Worm (Caenorhabditis elegans) whole organism, L4 larva: ENCODE measurements around the gene F09F7.5.

Experiments used
- R02D3.7 ChIP-seq: fragments of 150-350 bp; sonication (generic microtip); optimal IDR thresholded peaks from 3 replicates; lab custom pipeline; 2014; ENCODE audit warnings: missing biosample characterization, missing genetic modification characterization
- T20F7.1 ChIP-seq: fragments of 200-800 bp; sonication (Bioruptor generic); optimal IDR thresholded peaks from 2 replicates; lab custom pipeline; 2018; ENCODE audit warnings: mild to moderate bottlenecking, missing genetic modification characterization, missing compliant biosample characterization
- T26A8.4 ChIP-seq: fragments of 200-800 bp; sonication (Bioruptor generic); IDR thresholded peaks from 2 replicates; pipeline ENCODE4 v1.3.6; 2022; ENCODE audit warnings: missing genetic modification characterization, missing compliant biosample characterization
- Y105C5A.15 ChIP-seq: fragments of 200-800 bp; sonication (Bioruptor generic); IDR thresholded peaks from 2 replicates; pipeline ENCODE4 v1.3.6; 2022; ENCODE audit warnings: missing genetic modification characterization, missing compliant biosample characterization
- Y48G9A.11 ChIP-seq: fragments of 200-800 bp; sonication (Bioruptor generic); IDR thresholded peaks from 2 replicates; pipeline ENCODE4 v1.3.6; 2022; ENCODE audit warnings: missing genetic modification reagents, missing genetic modification characterization, missing compliant biosample characterization
- aha-1 ChIP-seq: fragments of 150-350 bp; peaks from one replicate; lab custom pipeline; 2014; ENCODE audit warnings: missing biosample characterization, missing genetic modification characterization
- aly-2 ChIP-seq: sonication (generic microtip); optimal IDR thresholded peaks from 2 replicates; lab custom pipeline; 2018; ENCODE audit warnings: missing biosample characterization, missing genetic modification characterization
- ama-1 ChIP-seq: fragments of 150-350 bp; optimal IDR thresholded peaks from 2 replicates; lab custom pipeline; 2014; ENCODE audit warnings: inconsistent platforms, mixed read lengths
- ceh-32 ChIP-seq: sonication (generic microtip); optimal IDR thresholded peaks from 2 replicates; lab custom pipeline; 2016; ENCODE audit warnings: mild to moderate bottlenecking, missing genetic modification characterization, missing compliant biosample characterization; ENCODE audit not compliant: poor library complexity
- ceh-62 ChIP-seq: sonication (generic microtip); optimal IDR thresholded peaks from 2 replicates; lab custom pipeline; 2017; ENCODE audit warnings: missing biosample characterization, missing genetic modification characterization
- cey-2 ChIP-seq: sonication (generic microtip); optimal IDR thresholded peaks from 3 replicates; lab custom pipeline; 2017; ENCODE audit warnings: missing genetic modification characterization, mild to moderate bottlenecking, missing compliant biosample characterization, antibody characterized with exemption, borderline replicate concordance; ENCODE audit not compliant: insufficient read depth
- daf-19 ChIP-seq: fragments of 200-800 bp; sonication (Bioruptor generic); conservative IDR thresholded peaks from 2 replicates; pipeline ENCODE4 v1.3.6; 2022; ENCODE audit warnings: missing genetic modification characterization, missing compliant biosample characterization
- dmd-6 ChIP-seq: fragments of 200-800 bp; sonication (Bioruptor generic); IDR thresholded peaks from 2 replicates; pipeline ENCODE4 v1.3.6; 2022; ENCODE audit warnings: missing genetic modification reagents, missing genetic modification characterization, missing compliant biosample characterization
- dpl-1 ChIP-seq: fragments of 150-350 bp; optimal IDR thresholded peaks from 2 replicates; lab custom pipeline; 2014; ENCODE audit warnings: missing biosample characterization, missing genetic modification reagents, missing genetic modification characterization
- dve-1 ChIP-seq: sonication (generic microtip); optimal IDR thresholded peaks from 2 replicates; lab custom pipeline; 2017; ENCODE audit warnings: antibody characterized with exemption, mild to moderate bottlenecking, missing genetic modification characterization, missing compliant biosample characterization; ENCODE audit not compliant: insufficient read depth
- egl-43 ChIP-seq: fragments of 200-800 bp; sonication (Bioruptor generic); IDR thresholded peaks from 2 replicates; pipeline ENCODE4 v1.3.6; 2022; ENCODE audit warnings: missing genetic modification reagents, missing genetic modification characterization, missing compliant biosample characterization
- fos-1 ChIP-seq: fragments of 150-350 bp; optimal IDR thresholded peaks from 2 replicates; lab custom pipeline; 2014; ENCODE audit warnings: missing biosample characterization, missing genetic modification characterization
- gei-8 ChIP-seq: fragments of 200-800 bp; sonication (Bioruptor generic); optimal IDR thresholded peaks from 2 replicates; lab custom pipeline; 2018; ENCODE audit warnings: mild to moderate bottlenecking, missing genetic modification characterization, missing compliant biosample characterization
- hlh-30 ChIP-seq: sonication (generic microtip); optimal IDR thresholded peaks from 2 replicates; lab custom pipeline; 2017; ENCODE audit warnings: antibody characterized with exemption, mild to moderate bottlenecking, missing genetic modification characterization, missing compliant biosample characterization; ENCODE audit not compliant: insufficient read depth
- hmg-1.1 ChIP-seq: fragments of 200-800 bp; sonication (Bioruptor generic); IDR thresholded peaks from 2 replicates; pipeline ENCODE4 v1.3.6; 2022; ENCODE audit warnings: missing genetic modification reagents, missing genetic modification characterization, missing compliant biosample characterization
- lim-7 ChIP-seq: fragments of 200-800 bp; sonication (Bioruptor generic); IDR thresholded peaks from 2 replicates; pipeline ENCODE4 v1.3.6; 2022; ENCODE audit warnings: missing genetic modification characterization, missing compliant biosample characterization
- lin-1 ChIP-seq: fragments of 200-800 bp; sonication (Bioruptor generic); IDR thresholded peaks from 2 replicates; pipeline ENCODE4 v1.3.6; 2022; ENCODE audit warnings: missing genetic modification reagents, missing genetic modification characterization, missing compliant biosample characterization
- lin-29 ChIP-seq: fragments of 200-800 bp; sonication (Bioruptor generic); IDR thresholded peaks from 2 replicates; pipeline ENCODE4 v1.3.6; 2022; ENCODE audit warnings: missing genetic modification reagents, missing genetic modification characterization, missing compliant biosample characterization
- lin-39 ChIP-seq: fragments of 150-350 bp; optimal IDR thresholded peaks from 2 replicates; lab custom pipeline; 2014; ENCODE audit warnings: missing biosample characterization, missing genetic modification reagents, missing genetic modification characterization
- lsy-2 ChIP-seq, 2 experiments: fragments of 150-350 bp in 1 of 2; sonication (generic microtip) in 1 of 2; optimal IDR thresholded peaks; 2 replicates each; lab custom pipeline; 2014 to 2017; ENCODE audit warnings: missing biosample characterization in 2 of 2, missing genetic modification characterization in 2 of 2
- madf-5 ChIP-seq, 2 experiments: fragments of 200-800 bp; sonication (Bioruptor generic); IDR thresholded peaks; 2 replicates each; pipeline ENCODE4 v1.3.6; 2022; ENCODE audit warnings: missing compliant biosample characterization in 2 of 2, missing genetic modification characterization in 2 of 2
- mdl-1 ChIP-seq, 2 experiments: fragments of 150-350 bp in 1 of 2; sonication (generic microtip) in 1 of 2; optimal IDR thresholded peaks; 2 replicates each; lab custom pipeline; 2014 to 2017; ENCODE audit warnings: missing biosample characterization in 2 of 2, missing genetic modification characterization in 2 of 2
- mep-1 ChIP-seq: fragments of 150-350 bp; sonication (generic microtip); optimal IDR thresholded peaks from 3 replicates; lab custom pipeline; 2014; ENCODE audit warnings: missing biosample characterization, missing genetic modification characterization
- mes-2 ChIP-seq: sonication (generic microtip); optimal IDR thresholded peaks from 2 replicates; lab custom pipeline; 2016; ENCODE audit warnings: missing genotype, mild to moderate bottlenecking, missing genetic modification characterization, missing compliant biosample characterization; ENCODE audit not compliant: poor library complexity, severe bottlenecking
- mxl-3 ChIP-seq: fragments of 200-800 bp; sonication (Bioruptor generic); optimal IDR thresholded peaks from 2 replicates; lab custom pipeline; 2018; ENCODE audit warnings: mild to moderate bottlenecking, missing genetic modification characterization, missing compliant biosample characterization
- nhr-10 ChIP-seq: fragments of 150-350 bp; optimal IDR thresholded peaks from 2 replicates; lab custom pipeline; 2014; ENCODE audit warnings: missing biosample characterization, missing genetic modification characterization
- nhr-102 ChIP-seq: sonication (generic microtip); optimal IDR thresholded peaks from 2 replicates; lab custom pipeline; 2016; ENCODE audit warnings: mild to moderate bottlenecking, missing genetic modification characterization, moderate library complexity, missing compliant biosample characterization
- nhr-11 ChIP-seq: fragments of 150-350 bp; optimal IDR thresholded peaks from 2 replicates; lab custom pipeline; 2014; ENCODE audit warnings: missing biosample characterization, missing genetic modification characterization
- nhr-111 ChIP-seq: fragments of 200-800 bp; sonication (Bioruptor generic); optimal IDR thresholded peaks from 2 replicates; lab custom pipeline; 2018; ENCODE audit warnings: mild to moderate bottlenecking, missing genetic modification characterization, missing compliant biosample characterization
- nhr-25 ChIP-seq: sonication (generic microtip); optimal IDR thresholded peaks from 2 replicates; lab custom pipeline; 2017; ENCODE audit warnings: missing genetic modification characterization, mild to moderate bottlenecking, missing compliant biosample characterization, antibody characterized with exemption, moderate library complexity, borderline replicate concordance; ENCODE audit not compliant: insufficient read depth
- nhr-28 ChIP-seq: fragments of 150-350 bp; optimal IDR thresholded peaks from 2 replicates; lab custom pipeline; 2014; ENCODE audit warnings: missing biosample characterization, missing genetic modification characterization
- nhr-6 ChIP-seq: fragments of 150-350 bp; optimal IDR thresholded peaks from 2 replicates; lab custom pipeline; 2014; ENCODE audit warnings: missing biosample characterization, missing genetic modification characterization
- nhr-76 ChIP-seq: fragments of 150-350 bp; optimal IDR thresholded peaks from 2 replicates; lab custom pipeline; 2014; ENCODE audit warnings: missing biosample characterization, missing genetic modification characterization
- pqm-1 ChIP-seq: sonication (generic microtip); optimal IDR thresholded peaks from 2 replicates; lab custom pipeline; 2017; ENCODE audit warnings: missing biosample characterization, missing genetic modification characterization
- saeg-2 ChIP-seq: fragments of 200-800 bp; sonication (Bioruptor generic); IDR thresholded peaks from 2 replicates; pipeline ENCODE4 v1.3.6; 2022; ENCODE audit warnings: missing genetic modification reagents, missing genetic modification characterization, missing compliant biosample characterization
- set-16 ChIP-seq: fragments of 200-800 bp; sonication (Bioruptor generic); IDR thresholded peaks from 2 replicates; pipeline ENCODE4 v1.3.6; 2022; ENCODE audit warnings: missing genetic modification reagents, missing genetic modification characterization, missing compliant biosample characterization
- snpc-4 ChIP-seq: fragments of 150-350 bp; optimal IDR thresholded peaks from 2 replicates; lab custom pipeline; 2014; ENCODE audit warnings: missing biosample characterization, missing genetic modification characterization
- tag-97 ChIP-seq: fragments of 200-800 bp; sonication (Bioruptor generic); IDR thresholded peaks from 2 replicates; pipeline ENCODE4 v1.3.6; 2022; ENCODE audit warnings: missing genetic modification characterization, missing compliant biosample characterization
- tra-1 ChIP-seq: fragments of 200-800 bp; sonication (Bioruptor generic); IDR thresholded peaks from 2 replicates; pipeline ENCODE4 v1.3.6; 2022; ENCODE audit warnings: missing genetic modification reagents, missing genetic modification characterization, missing compliant biosample characterization
- unc-39 ChIP-seq: sonication (generic microtip); optimal IDR thresholded peaks from 2 replicates; lab custom pipeline; 2017; ENCODE audit warnings: missing biosample characterization, missing genetic modification characterization
- unc-62 ChIP-seq, 3 experiments: fragments of 150-350 bp in 1 of 3; sonication (generic microtip); optimal IDR thresholded peaks in 2 of 3; peaks in 1 of 3; 1 replicate in 1 of 3; 2 replicates in 2 of 3; lab custom pipeline; 2014 to 2017; ENCODE audit warnings: missing biosample characterization in 3 of 3, missing genetic modification characterization in 3 of 3, missing genetic modification reagents in 3 of 3, missing genotype in 1 of 3
- vab-7 ChIP-seq: fragments of 200-800 bp; sonication (Bioruptor generic); IDR thresholded peaks from 2 replicates; pipeline ENCODE4 v1.3.6; 2022; ENCODE audit warnings: missing genetic modification reagents, missing genetic modification characterization, missing compliant biosample characterization
- zfp-3 ChIP-seq: fragments of 200-800 bp; sonication (Bioruptor generic); conservative IDR thresholded peaks from 2 replicates; pipeline ENCODE4 v1.3.6; 2022; ENCODE audit warnings: missing genetic modification reagents, missing genetic modification characterization, missing compliant biosample characterization
- ztf-7 ChIP-seq: fragments of 150-350 bp; optimal IDR thresholded peaks from 2 replicates; lab custom pipeline; 2014; ENCODE audit warnings: missing biosample characterization, missing genetic modification characterization

F09F7.5 gene

DNA sequence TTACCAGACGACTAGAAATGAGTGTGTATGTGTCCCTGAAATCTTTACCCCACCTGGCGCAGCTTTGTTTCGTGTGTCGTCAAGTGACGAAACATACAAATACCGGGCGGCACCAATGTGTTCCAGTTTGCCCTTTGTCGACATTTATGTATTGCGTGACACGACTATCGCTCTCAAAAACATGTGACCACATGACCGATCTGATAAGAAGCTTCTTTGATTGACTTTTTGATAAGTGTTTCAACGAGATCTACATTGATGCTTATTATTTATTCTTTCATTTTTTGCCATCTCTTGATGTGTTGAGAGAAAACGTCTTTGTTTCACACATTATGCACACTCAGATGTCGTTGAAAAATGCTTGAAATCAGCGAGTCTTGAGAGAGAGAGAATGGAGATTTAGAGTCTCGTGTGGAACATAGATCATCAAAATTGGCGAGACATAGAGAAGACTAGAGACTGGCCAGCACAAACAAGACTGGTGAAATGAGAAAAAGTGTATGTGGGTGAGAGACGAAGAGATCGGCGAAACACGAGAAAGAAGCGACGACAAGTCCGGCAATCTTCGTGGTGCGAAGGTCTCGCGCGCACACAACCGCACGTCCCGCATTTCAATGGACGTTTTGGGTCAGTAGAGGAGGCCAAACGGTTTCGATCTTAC, 43.7 kb upstream of the F09F7.5 start (continued):
- TF ChIP-seq zfp-3 (GFP tag; lab: Robert Waterston, UW) (0 out of 2 replicates have a peak, but pooled peaks have one; percentile 30), mep-1 (tag; lab: Kevin White, UChicago) (peak; percentile 49), nhr-76 (no peak), nhr-28 (tag; lab: Kevin White, UChicago) (peak; percentile 67), nhr-10 (tag; lab: Kevin White, UChicago) (peak; percentile 65), lin-39 (tag; lab: Kevin White, UChicago) (peak; percentile 27), nhr-25 (tag; lab: Kevin White, UChicago) (peak; percentile 57), lin-29 (GFP tag; lab: Robert Waterston, UW) (no peak), hlh-30 (tag; lab: Kevin White, UChicago) (peak; percentile 91), ama-1 (peak; percentile 77), ceh-62 (tag; lab: Kevin White, UChicago) (no peak), lin-1 (GFP tag; lab: Robert Waterston, UW) (no peak; the same call in 1 of the 2 replicates), lsy-2 (tag; optimal IDR thresholded peaks at IDR 0.05; lab: Kevin White, UChicago) (peak; percentile 57 to 63), pqm-1 (tag; lab: Kevin White, UChicago) (peak; percentile 74), hmg-1.1 (GFP tag; lab: Robert Waterston, UW) (peak; percentile 49; the same call in 1 of the 2 replicates), lim-7 (GFP tag; lab: Robert Waterston, UW) (no peak), mes-2 (tag; lab: Kevin White, UChicago) (peak; percentile 66), saeg-2 (GFP tag; lab: Robert Waterston, UW) (no peak), madf-5 (GFP tag; IDR thresholded peaks at IDR 0.05; lab: Robert Waterston, UW) (no peak), dpl-1 (GFP tag; lab: Kevin White, UChicago) (peak; percentile 15), aha-1 (tag; lab: Kevin White, UChicago) (peak; percentile 98), mxl-3 (GFP tag; lab: Kevin White, UChicago) (peak; percentile 58), nhr-102 (tag; lab: Kevin White, UChicago) (peak; percentile 42), tag-97 (no peak), fos-1 (tag; lab: Kevin White, UChicago) (no peak), daf-19 (GFP tag; lab: Robert Waterston, UW) (no peak), ceh-32 (no peak), dmd-6 (GFP tag; lab: Robert Waterston, UW) (peak; percentile 76), unc-62 (GFP tag; optimal IDR thresholded peaks at IDR 0.05 in 1 of 2; lab: Kevin White, UChicago) (peak; percentile 8 to 74), unc-62 (tag; optimal IDR thresholded peaks at IDR 0.05; lab: Kevin White, UChicago) (no peak), nhr-111 (GFP tag; lab: Kevin White, UChicago) (no peak), gei-8 (no peak), nhr-11 (tag; lab: Kevin White, UChicago) (peak; percentile 46), cey-2 (tag; lab: Kevin White, UChicago) (peak; percentile 34), snpc-4 (tag; lab: Kevin White, UChicago) (no peak), vab-7 (GFP tag; lab: Robert Waterston, UW) (no peak), set-16 (peak; percentile 43; the same call in 1 of the 2 replicates), mdl-1 (tag; optimal IDR thresholded peaks at IDR 0.05; lab: Kevin White, UChicago) (peak; percentile 7 to 83), T20F7.1 (peak; percentile 85), R02D3.7 (tag; lab: Kevin White, UChicago) (no peak), Y105C5A.15 (GFP tag; lab: Robert Waterston, UW) (no peak), egl-43 (GFP tag; lab: Robert Waterston, UW) (peak; percentile 32; the same call in 1 of the 2 replicates), aly-2 (tag; lab: Kevin White, UChicago) (no peak), dve-1 (peak; percentile 92), ztf-7 (peak; percentile 93), T26A8.4 (GFP tag; lab: Robert Waterston, UW) (no peak; the same call in 1 of the 2 replicates), nhr-6 (tag; lab: Kevin White, UChicago) (peak; percentile 32), tra-1 (GFP tag; lab: Robert Waterston, UW) (peak; percentile 33; the same call in 1 of the 2 replicates), Y48G9A.11 (no peak), unc-39 (tag; lab: Kevin White, UChicago) (no peak)
